Worm (Caenorhabditis elegans): Measurements from ENCODE around the gene syx-18.

DNA sequence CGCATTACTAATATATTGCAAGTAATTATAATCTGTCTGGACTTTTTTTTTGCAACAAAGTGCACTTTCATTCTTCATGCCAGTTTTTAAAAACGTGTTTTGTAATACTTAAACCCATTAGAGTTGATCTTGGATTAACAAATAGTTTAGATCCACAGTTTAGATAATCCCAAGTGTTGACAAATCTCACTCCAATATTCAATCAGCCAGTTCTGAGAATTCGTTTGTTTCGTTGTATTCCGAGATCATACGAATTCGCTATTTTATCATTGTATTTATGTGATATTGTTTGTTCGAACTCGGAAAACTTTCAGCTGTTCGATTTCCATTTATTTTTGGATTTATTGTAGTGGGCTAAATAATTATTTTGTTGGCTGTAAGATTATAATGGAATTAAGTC lies 9.4 kb downstream of the syx-18 start:
- no peak for TF ChIP-seq aly-2 (tag; optimal IDR thresholded peaks at IDR 0.05)
- TF ChIP-seq nhr-77 (tag; optimal IDR thresholded peaks at IDR 0.05) = no peak
- TF ChIP-seq lin-15B (tag; optimal IDR thresholded peaks at IDR 0.05) = no peak
- TF ChIP-seq hmg-1.1 (GFP tag; IDR thresholded peaks at IDR 0.05) = no peak
